Worm (Caenorhabditis elegans) whole organism, L4 larva: ENCODE measurements around the gene ttr-18.

Experiments used
- F26F4.8 ChIP-seq: fragments of 200-800 bp; sonication (Bioruptor generic); conservative IDR thresholded peaks from 2 replicates; pipeline ENCODE4 v1.3.6; 2022; ENCODE audit warnings: missing genetic modification characterization, missing compliant biosample characterization
- F49E8.2 ChIP-seq: sonication (generic microtip); optimal IDR thresholded peaks from 2 replicates; lab custom pipeline; 2016; ENCODE audit warnings: missing compliant biosample characterization, mild to moderate bottlenecking, missing genetic modification characterization, borderline replicate concordance
- Y105C5A.15 ChIP-seq: fragments of 200-800 bp; sonication (Bioruptor generic); IDR thresholded peaks from 2 replicates; pipeline ENCODE4 v1.3.6; 2022; ENCODE audit warnings: missing genetic modification characterization, missing compliant biosample characterization
- Y75B8A.6 ChIP-seq: fragments of 200-800 bp; sonication (Bioruptor generic); IDR thresholded peaks from 2 replicates; pipeline ENCODE4 v1.3.6; 2022; ENCODE audit warnings: missing genetic modification reagents, missing genetic modification characterization, missing compliant biosample characterization
- aha-1 ChIP-seq: fragments of 150-350 bp; peaks from one replicate; lab custom pipeline; 2014; ENCODE audit warnings: missing biosample characterization, missing genetic modification characterization
- ama-1 ChIP-seq: fragments of 150-350 bp; optimal IDR thresholded peaks from 2 replicates; lab custom pipeline; 2014; ENCODE audit warnings: inconsistent platforms, mixed read lengths
- attf-4 ChIP-seq: sonication (generic microtip); optimal IDR thresholded peaks from 3 replicates; lab custom pipeline; 2017; ENCODE audit warnings: missing biosample characterization, missing genetic modification characterization
- ceh-28 ChIP-seq: fragments of 150-350 bp; optimal IDR thresholded peaks from 2 replicates; lab custom pipeline; 2014; ENCODE audit warnings: missing biosample characterization, missing genetic modification reagents, missing genetic modification characterization
- ces-1 ChIP-seq: fragments of 150-350 bp; sonication (generic microtip); optimal IDR thresholded peaks from 4 replicates; lab custom pipeline; 2014; ENCODE audit warnings: missing biosample characterization, missing genetic modification reagents, missing genetic modification characterization
- cey-2 ChIP-seq: sonication (generic microtip); optimal IDR thresholded peaks from 3 replicates; lab custom pipeline; 2017; ENCODE audit warnings: missing genetic modification characterization, mild to moderate bottlenecking, missing compliant biosample characterization, antibody characterized with exemption, borderline replicate concordance; ENCODE audit not compliant: insufficient read depth
- dmd-8 ChIP-seq: fragments of 200-800 bp; sonication (Bioruptor generic); IDR thresholded peaks from 2 replicates; pipeline ENCODE4 v1.3.6; 2022; ENCODE audit warnings: missing genetic modification characterization, missing compliant biosample characterization
- dmd-9 ChIP-seq: fragments of 200-800 bp; sonication (Bioruptor generic); IDR thresholded peaks from 2 replicates; pipeline ENCODE4 v1.3.6; 2022; ENCODE audit warnings: missing genetic modification reagents, missing genetic modification characterization, missing compliant biosample characterization
- dpl-1 ChIP-seq: fragments of 150-350 bp; optimal IDR thresholded peaks from 2 replicates; lab custom pipeline; 2014; ENCODE audit warnings: missing biosample characterization, missing genetic modification reagents, missing genetic modification characterization
- dve-1 ChIP-seq: sonication (generic microtip); optimal IDR thresholded peaks from 2 replicates; lab custom pipeline; 2017; ENCODE audit warnings: antibody characterized with exemption, mild to moderate bottlenecking, missing genetic modification characterization, missing compliant biosample characterization; ENCODE audit not compliant: insufficient read depth
- egl-27 ChIP-seq: sonication (generic microtip); optimal IDR thresholded peaks from 3 replicates; lab custom pipeline; 2017; ENCODE audit warnings: missing biosample characterization, missing genetic modification reagents, missing genetic modification characterization
- egl-43 ChIP-seq: fragments of 200-800 bp; sonication (Bioruptor generic); IDR thresholded peaks from 2 replicates; pipeline ENCODE4 v1.3.6; 2022; ENCODE audit warnings: missing genetic modification reagents, missing genetic modification characterization, missing compliant biosample characterization
- gei-8 ChIP-seq: fragments of 200-800 bp; sonication (Bioruptor generic); optimal IDR thresholded peaks from 2 replicates; lab custom pipeline; 2018; ENCODE audit warnings: mild to moderate bottlenecking, missing genetic modification characterization, missing compliant biosample characterization
- hif-1 ChIP-seq, 2 experiments: sonication (generic microtip); optimal IDR thresholded peaks; 2 replicates each; lab custom pipeline; 2016 to 2017; ENCODE audit warnings: missing compliant biosample characterization in 2 of 2, missing genetic modification characterization in 2 of 2, missing genetic modification reagents in 2 of 2, missing genotype in 2 of 2, mild to moderate bottlenecking in 1 of 2
- jun-1 ChIP-seq: fragments of 150-350 bp; optimal IDR thresholded peaks from 2 replicates; lab custom pipeline; 2014; ENCODE audit warnings: missing biosample characterization, missing genetic modification reagents, missing genetic modification characterization
- lim-7 ChIP-seq: fragments of 200-800 bp; sonication (Bioruptor generic); IDR thresholded peaks from 2 replicates; pipeline ENCODE4 v1.3.6; 2022; ENCODE audit warnings: missing genetic modification characterization, missing compliant biosample characterization
- lin-15B ChIP-seq: fragments of 150-350 bp; sonication (generic microtip); optimal IDR thresholded peaks from 3 replicates; lab custom pipeline; 2014; ENCODE audit warnings: missing biosample characterization, missing genetic modification characterization
- madf-5 ChIP-seq, 2 experiments: fragments of 200-800 bp; sonication (Bioruptor generic); IDR thresholded peaks; 2 replicates each; pipeline ENCODE4 v1.3.6; 2022; ENCODE audit warnings: missing compliant biosample characterization in 2 of 2, missing genetic modification characterization in 2 of 2
- mdl-1 ChIP-seq, 2 experiments: fragments of 150-350 bp in 1 of 2; sonication (generic microtip) in 1 of 2; optimal IDR thresholded peaks; 2 replicates each; lab custom pipeline; 2014 to 2017; ENCODE audit warnings: missing biosample characterization in 2 of 2, missing genetic modification characterization in 2 of 2
- mdt-29 ChIP-seq: fragments of 200-800 bp; sonication (Bioruptor generic); IDR thresholded peaks from 2 replicates; pipeline ENCODE4 v1.3.6; 2022; ENCODE audit warnings: missing genetic modification reagents, missing genetic modification characterization, missing compliant biosample characterization
- mxl-2 ChIP-seq: fragments of 200-800 bp; sonication (Bioruptor generic); conservative IDR thresholded peaks from 2 replicates; pipeline ENCODE4 v1.3.6; 2022; ENCODE audit warnings: missing genetic modification reagents, missing genetic modification characterization, missing compliant biosample characterization
- mxl-3 ChIP-seq: fragments of 200-800 bp; sonication (Bioruptor generic); optimal IDR thresholded peaks from 2 replicates; lab custom pipeline; 2018; ENCODE audit warnings: mild to moderate bottlenecking, missing genetic modification characterization, missing compliant biosample characterization
- nhr-111 ChIP-seq: fragments of 200-800 bp; sonication (Bioruptor generic); optimal IDR thresholded peaks from 2 replicates; lab custom pipeline; 2018; ENCODE audit warnings: mild to moderate bottlenecking, missing genetic modification characterization, missing compliant biosample characterization
- nhr-25 ChIP-seq: sonication (generic microtip); optimal IDR thresholded peaks from 2 replicates; lab custom pipeline; 2017; ENCODE audit warnings: missing genetic modification characterization, mild to moderate bottlenecking, missing compliant biosample characterization, antibody characterized with exemption, moderate library complexity, borderline replicate concordance; ENCODE audit not compliant: insufficient read depth
- nhr-28 ChIP-seq: fragments of 150-350 bp; optimal IDR thresholded peaks from 2 replicates; lab custom pipeline; 2014; ENCODE audit warnings: missing biosample characterization, missing genetic modification characterization
- nhr-42 ChIP-seq: fragments of 200-800 bp; sonication (Bioruptor generic); IDR thresholded peaks from 2 replicates; pipeline ENCODE4 v1.3.6; 2022; ENCODE audit warnings: missing genetic modification characterization, missing compliant biosample characterization
- nhr-6 ChIP-seq: fragments of 150-350 bp; optimal IDR thresholded peaks from 2 replicates; lab custom pipeline; 2014; ENCODE audit warnings: missing biosample characterization, missing genetic modification characterization
- nhr-77 ChIP-seq: fragments of 150-350 bp; optimal IDR thresholded peaks from 2 replicates; lab custom pipeline; 2014; ENCODE audit warnings: missing biosample characterization, missing genetic modification characterization
- php-3 ChIP-seq: fragments of 200-800 bp; sonication (Bioruptor generic); IDR thresholded peaks from 2 replicates; pipeline ENCODE4 v1.3.6; 2022; ENCODE audit warnings: missing genetic modification reagents, missing genetic modification characterization, missing compliant biosample characterization
- rbr-2 ChIP-seq: sonication (generic microtip); optimal IDR thresholded peaks from 2 replicates; lab custom pipeline; 2016; ENCODE audit warnings: missing genotype, missing genetic modification characterization, missing compliant biosample characterization
- skn-1 ChIP-seq: fragments of 150-350 bp; optimal IDR thresholded peaks from 2 replicates; lab custom pipeline; 2014; ENCODE audit warnings: missing biosample characterization, missing genetic modification characterization
- spr-3 ChIP-seq: fragments of 200-800 bp; sonication (Bioruptor generic); optimal IDR thresholded peaks from 2 replicates; lab custom pipeline; 2018; ENCODE audit warnings: mild to moderate bottlenecking, missing genetic modification characterization, missing compliant biosample characterization
- unc-130 ChIP-seq: sonication (generic microtip); optimal IDR thresholded peaks from 2 replicates; lab custom pipeline; 2016; ENCODE audit warnings: missing genetic modification reagents, missing genetic modification characterization, missing compliant biosample characterization
- unc-39 ChIP-seq: sonication (generic microtip); optimal IDR thresholded peaks from 2 replicates; lab custom pipeline; 2017; ENCODE audit warnings: missing biosample characterization, missing genetic modification characterization
- unc-62 ChIP-seq, 3 experiments: fragments of 150-350 bp in 1 of 3; sonication (generic microtip); optimal IDR thresholded peaks in 2 of 3; peaks in 1 of 3; 1 replicate in 1 of 3; 2 replicates in 2 of 3; lab custom pipeline; 2014 to 2017; ENCODE audit warnings: missing biosample characterization in 3 of 3, missing genetic modification characterization in 3 of 3, missing genetic modification reagents in 3 of 3, missing genotype in 1 of 3
- zag-1 ChIP-seq: fragments of 150-350 bp; optimal IDR thresholded peaks from 2 replicates; lab custom pipeline; 2014; ENCODE audit warnings: missing biosample characterization, missing genetic modification characterization
- zfp-2 ChIP-seq: sonication (generic microtip); optimal IDR thresholded peaks from 2 replicates; lab custom pipeline; 2016; ENCODE audit warnings: mild to moderate bottlenecking, missing genetic modification characterization, missing compliant biosample characterization
- zfp-3 ChIP-seq: fragments of 200-800 bp; sonication (Bioruptor generic); conservative IDR thresholded peaks from 2 replicates; pipeline ENCODE4 v1.3.6; 2022; ENCODE audit warnings: missing genetic modification reagents, missing genetic modification characterization, missing compliant biosample characterization
- ztf-11 ChIP-seq: fragments of 150-350 bp; optimal IDR thresholded peaks from 2 replicates; lab custom pipeline; 2014; ENCODE audit warnings: missing biosample characterization, missing genetic modification characterization
- ztf-7 ChIP-seq: fragments of 150-350 bp; optimal IDR thresholded peaks from 2 replicates; lab custom pipeline; 2014; ENCODE audit warnings: missing biosample characterization, missing genetic modification characterization

The ttr-18 gene

DNA sequence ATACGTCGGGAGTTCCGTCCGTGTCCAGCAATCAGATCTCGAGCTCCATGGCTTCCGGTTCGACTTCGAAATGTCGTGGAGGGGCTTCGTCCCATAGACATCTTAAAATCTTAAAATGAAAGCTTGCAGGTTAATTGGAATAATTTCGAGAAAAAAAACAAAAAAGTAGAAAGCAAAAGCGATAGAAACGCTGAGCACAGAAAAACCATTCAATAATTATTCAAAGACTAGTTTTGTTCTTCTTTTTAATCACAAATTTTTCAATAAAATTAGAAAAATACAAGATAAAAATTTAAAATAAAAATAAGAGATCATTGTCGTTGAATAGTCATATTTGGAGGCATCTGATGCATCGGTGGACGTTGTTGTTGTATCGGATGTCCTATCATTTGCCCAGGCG, 40.4 kb upstream of the ttr-18 start, which contains the start of gene age-1:
TSS of gene age-1 (minus strand) at position 101 of the 400 bp plus-strand sequence.
- no peak for TF ChIP-seq ces-1 (GFP tag; lab: Kevin White, UChicago)
- no peak for TF ChIP-seq ceh-28 (tag; lab: Kevin White, UChicago)
- no peak for TF ChIP-seq ztf-11
- no peak for TF ChIP-seq unc-62 (GFP tag; optimal IDR thresholded peaks at IDR 0.05 in 1 of 2; lab: Kevin White, UChicago)
- TF ChIP-seq unc-62 (tag; optimal IDR thresholded peaks at IDR 0.05; lab: Kevin White, UChicago): no peak
- no peak for TF ChIP-seq mxl-3 (GFP tag; lab: Kevin White, UChicago)
- TF ChIP-seq lin-15B (tag; lab: Kevin White, UChicago): no peak
- no peak for TF ChIP-seq madf-5 (GFP tag; IDR thresholded peaks at IDR 0.05; lab: Robert Waterston, UW)
- TF ChIP-seq nhr-42 (GFP tag; lab: Robert Waterston, UW): no peak
- TF ChIP-seq nhr-6: no peak
- TF ChIP-seq attf-4 (tag; lab: Kevin White, UChicago): no peak
- TF ChIP-seq skn-1: no peak
- TF ChIP-seq Y105C5A.15 (GFP tag; lab: Robert Waterston, UW): no peak

DNA sequence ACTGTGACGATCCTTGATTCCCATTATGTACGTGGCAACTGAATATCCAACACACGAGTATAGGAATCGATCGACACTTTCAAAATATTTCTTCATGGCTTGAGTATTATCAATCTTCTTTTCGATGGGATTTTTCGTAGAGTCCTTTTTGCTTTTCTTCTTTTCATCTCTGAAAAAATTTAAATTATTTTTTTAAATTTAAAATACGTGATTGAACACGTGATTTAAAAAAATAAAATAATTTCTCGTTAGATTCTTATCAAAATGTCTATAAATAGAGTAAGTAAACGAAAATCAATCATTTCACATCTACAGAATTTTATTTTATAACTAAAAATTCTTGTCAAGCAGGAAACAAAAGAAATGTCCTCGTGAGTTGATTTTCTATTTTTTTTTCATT, 34.8 kb upstream of the ttr-18 start, which contains the start of gene Y62F5A.10:
TSS of gene Y62F5A.10 (plus strand) at position 301 of the 400 bp plus-strand sequence.
- TF ChIP-seq nhr-77 (tag; lab: Kevin White, UChicago) (no peak), unc-39 (tag; lab: Kevin White, UChicago) (no peak), Y105C5A.15 (GFP tag; lab: Robert Waterston, UW) (no peak), zfp-3 (GFP tag; lab: Robert Waterston, UW) (no peak), mdt-29 (GFP tag; lab: Robert Waterston, UW) (no peak), dmd-8 (GFP tag; lab: Robert Waterston, UW) (no peak)

DNA sequence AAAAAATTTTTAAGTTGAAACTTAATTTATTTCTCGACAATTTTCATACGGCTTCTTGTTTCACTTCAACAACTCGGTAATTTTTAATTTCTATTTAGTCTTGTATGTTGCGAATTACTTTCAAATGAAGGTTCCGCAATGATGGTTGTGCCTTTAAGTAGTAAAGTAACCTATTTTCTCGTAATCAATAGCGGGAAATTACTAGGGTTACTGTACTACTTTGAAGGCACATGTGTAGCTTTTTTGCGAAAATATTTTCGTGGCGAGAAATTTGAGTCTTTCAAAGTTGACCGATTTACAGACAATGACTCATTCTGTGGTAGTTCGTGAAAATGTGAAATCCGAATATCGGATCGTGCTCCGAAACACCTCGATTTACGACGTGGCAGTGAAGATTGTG, 31.6 kb upstream of the ttr-18 start, which contains the start of gene B0334.10:
TSS of gene B0334.10 (plus strand) at position 301 of the 400 bp plus-strand sequence.
- TF ChIP-seq zfp-2 (tag; lab: Kevin White, UChicago) (no peak), aha-1 (tag; lab: Kevin White, UChicago) (no peak), mdl-1 (tag; optimal IDR thresholded peaks at IDR 0.05; lab: Kevin White, UChicago) (no peak), egl-27 (tag; lab: Kevin White, UChicago) (no peak), mxl-3 (GFP tag; lab: Kevin White, UChicago) (no peak), zfp-3 (GFP tag; lab: Robert Waterston, UW) (no peak), unc-62 (GFP tag; optimal IDR thresholded peaks at IDR 0.05 in 1 of 2; lab: Kevin White, UChicago) (no peak), unc-62 (tag; optimal IDR thresholded peaks at IDR 0.05; lab: Kevin White, UChicago) (no peak), nhr-25 (tag; lab: Kevin White, UChicago) (no peak), F26F4.8 (GFP tag; lab: Robert Waterston, UW) (no peak), ztf-11 (no peak), F49E8.2 (tag; lab: Kevin White, UChicago) (no peak), attf-4 (tag; lab: Kevin White, UChicago) (no peak), spr-3 (GFP tag; lab: Kevin White, UChicago) (no peak), dve-1 (no peak), nhr-111 (GFP tag; lab: Kevin White, UChicago) (no peak), jun-1 (tag; lab: Kevin White, UChicago) (no peak), nhr-28 (no peak), lin-15B (tag; lab: Kevin White, UChicago) (no peak), unc-130 (GFP tag; lab: Kevin White, UChicago) (no peak), ztf-7 (tag; lab: Kevin White, UChicago) (no peak)

DNA sequence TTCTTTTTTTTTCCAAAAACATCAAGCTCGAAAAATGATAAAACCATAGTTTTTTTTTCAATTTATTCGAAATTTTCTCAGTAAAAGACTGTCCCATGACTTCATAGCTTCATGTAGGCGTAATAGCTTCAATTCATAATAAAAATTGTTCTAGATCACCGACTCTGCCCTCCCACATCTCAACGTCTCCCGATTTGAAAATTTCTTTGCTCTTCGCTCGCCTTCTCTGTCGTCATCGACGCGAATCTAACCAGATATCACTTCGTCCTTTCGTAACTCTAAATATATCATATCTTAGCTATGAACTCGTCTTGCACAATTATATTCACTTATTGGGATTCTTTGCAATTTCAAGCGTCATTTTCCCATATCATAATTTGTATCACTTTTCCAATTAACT, 28.2 kb upstream of the ttr-18 start, which contains the start of gene srh-44:
TSS of gene srh-44 (plus strand) at position 301 of the 400 bp plus-strand sequence.
- TF ChIP-seq zag-1 (tag; lab: Kevin White, UChicago) (no peak), rbr-2 (tag; lab: Kevin White, UChicago) (no peak), hif-1 (tag; optimal IDR thresholded peaks at IDR 0.05; lab: Kevin White, UChicago) (no peak), php-3 (GFP tag; lab: Robert Waterston, UW) (no peak), gei-8 (GFP tag; lab: Kevin White, UChicago) (no peak), mxl-2 (GFP tag; lab: Robert Waterston, UW) (no peak), egl-43 (GFP tag; lab: Robert Waterston, UW) (no peak), Y105C5A.15 (GFP tag; lab: Robert Waterston, UW) (no peak), dpl-1 (GFP tag; lab: Kevin White, UChicago) (no peak), cey-2 (tag; lab: Kevin White, UChicago) (no peak), nhr-28 (no peak), ama-1 (lab: Kevin White, UChicago) (no peak), mdt-29 (GFP tag; lab: Robert Waterston, UW) (no peak), lim-7 (no peak), Y75B8A.6 (no peak), dmd-9 (GFP tag; lab: Robert Waterston, UW) (no peak)
